Fruit fly (Drosophila melanogaster) Kc167 (cell line): ENCODE results near the gene CG31643.

ENCODE experiments used
- Myc ChIP-seq: fragments of >200 bp; optimal IDR thresholded peaks from 2 replicates; lab custom pipeline; 2017; ENCODE audit warnings: missing external identifiers
- Sin3A ChIP-seq: fragments of >200 bp; optimal IDR thresholded peaks from 2 replicates; lab custom pipeline; 2018; ENCODE audit warnings: missing external identifiers
- h ChIP-seq: fragments of >200 bp; optimal IDR thresholded peaks from 3 replicates; lab custom pipeline; 2018; ENCODE audit warnings: missing external identifiers
- insv ChIP-seq: fragments of >200 bp; optimal IDR thresholded peaks from 3 replicates; lab custom pipeline; 2018; ENCODE audit warnings: missing external identifiers
- psq ChIP-seq: fragments of >200 bp; optimal IDR thresholded peaks from 2 replicates; lab custom pipeline; 2017; ENCODE audit warnings: missing external identifiers
- ttk ChIP-seq: sonication (Bioruptor generic); optimal IDR thresholded peaks from 2 replicates; lab custom pipeline; 2017; ENCODE audit warnings: missing external identifiers

CG31643 gene

DNA sequence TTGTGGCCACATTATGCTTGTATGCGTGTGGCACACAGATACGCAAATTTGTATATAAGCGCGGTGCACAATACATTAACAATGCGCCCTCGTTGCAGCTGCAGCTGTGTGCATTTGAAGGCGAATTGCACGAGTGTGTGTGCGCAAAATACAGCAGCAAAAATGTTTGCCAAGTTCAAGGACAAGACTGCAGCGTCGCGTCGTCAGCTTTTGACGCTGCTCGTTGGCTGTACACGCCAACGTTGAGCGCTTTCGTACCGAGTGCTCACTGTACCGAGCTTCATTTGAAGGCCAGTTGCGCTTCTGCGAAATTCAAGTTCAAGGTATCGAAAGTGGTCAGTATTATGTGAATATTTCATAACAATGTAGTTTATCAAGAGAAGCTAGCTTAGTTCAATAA is 48.9 kb downstream of the CG31643 start:
- TF ChIP-seq ttk (no peak), Sin3A (lab: Kevin White, UChicago) (no peak), psq (no peak), Myc (lab: Kevin White, UChicago) (no peak), h (lab: Kevin White, UChicago) (no peak), insv (lab: Kevin White, UChicago) (no peak)

DNA sequence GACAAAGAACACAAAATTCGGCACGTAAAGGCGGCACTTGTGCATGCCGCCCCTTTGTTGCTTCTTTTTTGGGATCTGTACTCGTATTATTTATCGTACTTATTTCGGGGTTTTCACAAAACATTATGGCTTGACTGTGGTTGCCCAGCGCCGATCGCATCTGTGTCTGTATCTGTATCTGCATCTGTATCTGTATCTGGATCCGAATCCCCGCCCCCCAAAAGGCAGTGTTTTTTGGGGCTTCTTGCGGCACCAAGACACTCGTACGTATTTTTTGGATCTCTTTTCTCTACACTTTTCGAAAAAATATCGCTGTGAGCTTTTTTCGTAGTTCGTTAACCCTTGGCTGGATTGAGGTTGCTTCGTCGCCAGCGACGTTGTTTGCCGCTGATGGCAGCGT is 49.8 kb downstream of the CG31643 start:
- TF ChIP-seq insv (lab: Kevin White, UChicago) (no peak), ttk (no peak), psq (no peak), Sin3A (lab: Kevin White, UChicago) (no peak), h (lab: Kevin White, UChicago) (no peak), Myc (lab: Kevin White, UChicago) (no peak)

dm6 chr2L:6088371-6089365 is 50.8 kb downstream of the CG31643 start:
- no peak for TF ChIP-seq psq

dm6 chr2L:6089604-6090198 is 51.8 kb downstream of the CG31643 start:
- TF ChIP-seq ttk: no peak

DNA sequence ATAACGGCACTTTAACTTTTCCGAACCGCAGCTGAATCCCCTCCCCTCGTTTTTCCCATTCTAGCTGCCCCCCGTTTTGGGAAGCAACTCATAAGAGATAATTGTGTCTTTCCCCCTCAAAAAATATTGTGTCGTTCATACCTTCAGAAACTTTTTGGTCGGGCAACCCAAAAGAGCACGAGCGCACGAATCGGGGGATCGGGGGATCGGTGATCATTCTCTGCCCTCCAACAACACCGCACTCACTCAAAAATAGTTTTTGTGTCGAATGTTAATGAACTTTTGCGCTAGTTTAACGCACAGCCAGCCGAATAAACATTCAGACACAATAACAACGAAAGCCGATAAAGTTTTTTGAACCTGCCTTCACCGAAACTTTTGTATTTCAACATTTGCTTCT is 52.4 kb downstream of the CG31643 start:
- TF ChIP-seq psq (no peak), ttk (no peak), Myc (lab: Kevin White, UChicago) (no peak), h (lab: Kevin White, UChicago) (no peak), Sin3A (lab: Kevin White, UChicago) (no peak), insv (lab: Kevin White, UChicago) (no peak)
